Worm (Caenorhabditis elegans): ENCODE data around the gene dop-1.

dop-1 gene

DNA sequence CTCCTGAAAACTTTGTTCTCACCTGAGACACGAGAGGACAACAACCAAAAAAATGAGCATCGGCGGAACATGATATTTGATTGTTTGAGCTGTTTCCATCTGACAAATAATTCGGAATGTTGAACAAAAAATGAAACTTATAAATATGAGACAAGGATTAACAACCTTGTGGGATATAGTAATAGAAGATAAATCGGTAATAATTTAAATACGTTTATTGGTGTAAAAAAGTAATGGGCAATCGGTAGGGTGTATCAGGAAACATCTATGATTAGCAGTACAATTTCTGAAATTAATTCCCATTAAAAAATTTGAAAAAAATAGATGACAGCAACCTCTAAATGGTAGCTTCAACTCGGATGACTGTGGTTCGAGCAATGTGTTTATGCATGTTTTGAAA is 51.2 kb downstream of the dop-1 start, which contains the start of gene R160.10:
Gene R160.10 (minus strand): TSS at position 101 of the 400 bp plus-strand sequence.
- TF ChIP-seq mes-4 (tag; optimal IDR thresholded peaks at IDR 0.05) (no peak), lin-35 (GFP tag; optimal IDR thresholded peaks at IDR 0.05) (no peak), madf-10 (tag; optimal IDR thresholded peaks at IDR 0.05) (no peak), mcd-1 (GFP tag; IDR thresholded peaks at IDR 0.05) (no peak), fkh-3 (tag; optimal IDR thresholded peaks at IDR 0.05) (no peak), akir-1 (GFP tag; optimal IDR thresholded peaks at IDR 0.05) (no peak), ceh-79 (tag; optimal IDR thresholded peaks at IDR 0.05) (no peak), dpff-1 (tag; optimal IDR thresholded peaks at IDR 0.05) (no peak), zfh-2 (GFP tag; conservative IDR thresholded peaks at IDR 0.05) (no peak), chd-7 (tag; optimal IDR thresholded peaks at IDR 0.05) (no peak), madf-6 (GFP tag; IDR thresholded peaks at IDR 0.05) (no peak), ccch-3 (GFP tag; optimal IDR thresholded peaks at IDR 0.05) (no peak), Y67H2A.10 (GFP tag; conservative IDR thresholded peaks at IDR 0.05) (no peak), unc-130 (GFP tag; optimal IDR thresholded peaks at IDR 0.05) (no peak), nhr-80 (tag; optimal IDR thresholded peaks at IDR 0.05) (no peak)

DNA sequence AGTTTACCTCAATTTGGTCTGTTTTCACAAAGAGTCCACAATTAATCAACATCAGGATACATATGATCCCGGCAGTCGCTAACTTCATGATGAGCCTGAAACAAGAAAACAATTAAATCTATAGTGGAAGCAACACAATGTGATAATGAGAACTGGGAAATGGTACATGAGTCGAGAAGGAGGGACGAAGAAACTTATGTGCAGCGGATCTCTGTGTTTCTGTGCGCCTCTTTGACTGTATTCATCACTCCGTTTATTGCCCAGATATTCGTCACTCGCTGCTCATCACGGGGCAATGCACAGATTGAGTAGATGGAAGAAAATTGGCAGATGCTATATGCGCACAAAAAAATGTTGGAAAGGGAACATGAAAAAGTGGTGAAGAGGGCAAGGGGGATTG is 52.4 kb downstream of the dop-1 start, which contains the start of gene R160.3:
Gene R160.3 (minus strand): TSS at position 101 of the 400 bp plus-strand sequence.
- TF ChIP-seq hmg-20 (GFP tag; IDR thresholded peaks at IDR 0.05): no peak
- TF ChIP-seq athp-1 (tag; optimal IDR thresholded peaks at IDR 0.05): no peak
- TF ChIP-seq madf-8 (GFP tag; conservative IDR thresholded peaks at IDR 0.05): no peak
- no peak for TF ChIP-seq repo-1 (tag; optimal IDR thresholded peaks at IDR 0.05)
- no peak for TF ChIP-seq hmg-1.2 (GFP tag; IDR thresholded peaks at IDR 0.05)
- TF ChIP-seq B0019.2 (GFP tag; conservative IDR thresholded peaks at IDR 0.05): no peak
- TF ChIP-seq nfya-2 (GFP tag; IDR thresholded peaks at IDR 0.05): no peak
- no peak for TF ChIP-seq hrde-1 (tag; optimal IDR thresholded peaks at IDR 0.05; ENCODE audit: borderline replicate concordance)

DNA sequence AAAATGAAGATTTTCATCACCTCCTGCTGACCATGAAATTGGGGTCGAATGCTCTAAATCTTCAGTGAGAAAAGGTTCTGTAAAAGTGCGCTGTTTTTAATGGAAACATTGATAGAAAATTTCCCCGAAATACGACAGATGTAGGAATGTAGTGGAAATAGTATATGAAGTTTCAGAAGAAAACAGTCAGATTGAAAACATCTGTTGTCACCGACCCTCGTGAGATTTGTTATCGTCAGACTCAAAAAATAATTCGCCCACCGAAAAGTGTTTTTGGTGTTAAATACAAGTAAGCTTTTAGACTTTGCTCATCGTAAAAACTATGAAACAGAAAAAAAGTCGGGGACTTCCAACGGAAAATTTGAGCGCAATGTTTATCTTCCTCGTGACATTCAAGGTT is 53.8 kb downstream of the dop-1 start, which contains the start of gene F14H12.8:
Gene F14H12.8 (minus strand): TSS at position 101 of the 400 bp plus-strand sequence.
- TF ChIP-seq hrde-1 (tag; optimal IDR thresholded peaks at IDR 0.05; ENCODE audit: borderline replicate concordance): no peak
- no peak for TF ChIP-seq ceh-58 (GFP tag; IDR thresholded peaks at IDR 0.05)
- no peak for TF ChIP-seq lsl-1 (GFP tag; optimal IDR thresholded peaks at IDR 0.05)
- no peak for TF ChIP-seq ztf-22 (GFP tag; optimal IDR thresholded peaks at IDR 0.05)

DNA sequence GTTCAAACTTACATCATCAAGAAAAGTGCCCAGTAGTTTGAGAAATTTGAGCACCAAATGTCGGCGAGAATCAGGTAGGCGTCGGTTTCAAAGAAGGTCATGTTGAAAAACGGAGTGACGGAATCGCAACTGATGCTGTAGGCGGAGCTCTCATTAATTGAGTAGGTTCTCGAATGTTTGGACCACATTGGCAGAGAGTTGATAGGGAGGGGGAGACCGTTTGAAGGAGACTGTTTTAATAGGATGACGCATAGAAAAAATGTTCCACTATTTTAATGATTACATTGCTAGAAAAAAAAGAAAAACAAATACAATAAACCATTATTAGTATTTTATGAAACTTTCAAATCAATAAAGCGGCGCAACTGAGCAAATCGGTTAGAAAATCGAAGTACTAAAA is 55.5 kb downstream of the dop-1 start, which contains the start of gene F14H12.17:
Gene F14H12.17 (minus strand): TSS at position 101 of the 400 bp plus-strand sequence.
- TF ChIP-seq dpff-1 (tag; optimal IDR thresholded peaks at IDR 0.05): no peak
- no peak for TF ChIP-seq madf-3 (GFP tag; IDR thresholded peaks at IDR 0.05)
- no peak for TF ChIP-seq F52B5.7 (tag; optimal IDR thresholded peaks at IDR 0.05)
- TF ChIP-seq hlh-26 (GFP tag; conservative IDR thresholded peaks at IDR 0.05): no peak
- TF ChIP-seq tbx-9 (tag; optimal IDR thresholded peaks at IDR 0.05; ENCODE audit: borderline replicate concordance): no peak
- TF ChIP-seq zim-3 (tag; optimal IDR thresholded peaks at IDR 0.05): no peak
- TF ChIP-seq madf-6 (GFP tag; IDR thresholded peaks at IDR 0.05): no peak
- TF ChIP-seq aptf-3 (GFP tag; IDR thresholded peaks at IDR 0.05): no peak
- TF ChIP-seq ZK185.1 (tag; optimal IDR thresholded peaks at IDR 0.05; ENCODE audit: poor library complexity, severe bottlenecking): no peak
- TF ChIP-seq ama-1 (optimal IDR thresholded peaks at IDR 0.05): no peak
- no peak for TF ChIP-seq ama-1 (GFP tag; optimal IDR thresholded peaks at IDR 0.05)
- no peak for TF ChIP-seq K12H6.12 (tag; optimal IDR thresholded peaks at IDR 0.05)
- no peak for TF ChIP-seq F57C9.4 (tag; optimal IDR thresholded peaks at IDR 0.05)
- TF ChIP-seq athp-1 (tag; optimal IDR thresholded peaks at IDR 0.05): no peak
- no peak for TF ChIP-seq unc-62 (GFP tag; optimal IDR thresholded peaks at IDR 0.05)
- no peak for TF ChIP-seq mes-4 (tag; optimal IDR thresholded peaks at IDR 0.05)
- no peak for TF ChIP-seq F39B2.1 (GFP tag; IDR thresholded peaks at IDR 0.05)

Data from whole organism, young adult.